Worm (Caenorhabditis elegans) whole organism, midembryonic: ENCODE results near the gene chtl-1.

Experiments
- T22C8.4 ChIP-seq: fragments of 200-800 bp; sonication (Bioruptor generic); IDR thresholded peaks from 2 replicates; pipeline ENCODE4 v1.3.6; 2022; ENCODE audit warnings: missing genetic modification characterization, missing compliant biosample characterization
- cog-1 ChIP-seq: sonication (generic microtip); optimal IDR thresholded peaks from 2 replicates; lab custom pipeline; 2016; ENCODE audit warnings: missing genetic modification characterization, missing compliant biosample characterization
- flt-1 ChIP-seq: fragments of 200-800 bp; sonication (Bioruptor generic); IDR thresholded peaks from 2 replicates; pipeline ENCODE4 v1.3.6; 2022; ENCODE audit warnings: missing genetic modification characterization, missing compliant biosample characterization
- med-1 ChIP-seq: sonication (generic microtip); optimal IDR thresholded peaks from 2 replicates; lab custom pipeline; 2017; ENCODE audit warnings: missing genetic modification characterization, mild to moderate bottlenecking, missing compliant biosample characterization, antibody characterized with exemption, missing genetic modification reagents; ENCODE audit not compliant: insufficient read depth
- tab-1 ChIP-seq: fragments of 200-800 bp; sonication (Bioruptor generic); IDR thresholded peaks from 2 replicates; pipeline ENCODE4 v1.3.6; 2022; ENCODE audit warnings: missing genetic modification characterization, missing compliant biosample characterization
- ztf-23 ChIP-seq: fragments of 200-800 bp; sonication (Bioruptor generic); IDR thresholded peaks from 2 replicates; pipeline ENCODE4 v1.3.6; 2022; ENCODE audit warnings: missing genetic modification reagents, missing genetic modification characterization, missing compliant biosample characterization
- ztf-29 ChIP-seq: fragments of 200-800 bp; sonication (Bioruptor generic); IDR thresholded peaks from 2 replicates; pipeline ENCODE4 v1.3.6; 2022; ENCODE audit warnings: missing genetic modification reagents, missing genetic modification characterization, missing compliant biosample characterization

DNA sequence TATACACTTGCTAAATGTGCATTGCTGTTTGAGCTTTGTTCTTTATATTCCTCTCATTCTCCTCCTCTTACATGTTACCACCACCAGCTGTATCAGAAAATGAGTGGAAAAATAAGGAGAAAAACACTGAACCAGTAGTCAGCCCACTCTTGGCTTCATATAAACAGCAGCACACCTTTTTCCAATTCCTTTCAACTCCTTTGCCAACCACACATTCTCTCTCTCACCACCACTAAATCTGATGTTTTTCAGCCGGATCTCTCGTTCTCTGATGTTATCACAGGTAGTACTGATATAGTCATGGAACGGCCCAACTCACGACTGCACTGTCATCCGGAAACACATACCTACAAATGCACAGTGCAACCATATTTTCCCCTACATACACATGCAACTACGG, 22.4 kb upstream of the chtl-1 start, which contains the start of gene kcnl-3:
- TF ChIP-seq ztf-23 (GFP tag; lab: Robert Waterston, UW) (no peak), T22C8.4 (GFP tag; lab: Robert Waterston, UW) (no peak), ztf-29 (GFP tag; lab: Robert Waterston, UW) (no peak), cog-1 (tag; lab: Kevin White, UChicago) (no peak), med-1 (GFP tag; lab: Kevin White, UChicago) (no peak), tab-1 (GFP tag; lab: Robert Waterston, UW) (no peak), flt-1 (GFP tag; lab: Robert Waterston, UW) (no peak)
